Worm (Caenorhabditis elegans) whole organism, L4 larva: ENCODE data around the gene srsx-19.

Source experiments
- F10B5.3 ChIP-seq: sonication (generic microtip); optimal IDR thresholded peaks from 2 replicates; lab custom pipeline; 2016; ENCODE audit warnings: mild to moderate bottlenecking, missing genetic modification characterization, missing compliant biosample characterization
- F44E2.7 ChIP-seq: fragments of 200-800 bp; sonication (Bioruptor generic); IDR thresholded peaks from 2 replicates; pipeline ENCODE4 v2.1.2; 2022; ENCODE audit warnings: missing genetic modification characterization, missing compliant biosample characterization
- R02D3.7 ChIP-seq: fragments of 150-350 bp; sonication (generic microtip); optimal IDR thresholded peaks from 3 replicates; lab custom pipeline; 2014; ENCODE audit warnings: missing biosample characterization, missing genetic modification characterization
- Y48G9A.11 ChIP-seq: fragments of 200-800 bp; sonication (Bioruptor generic); IDR thresholded peaks from 2 replicates; pipeline ENCODE4 v1.3.6; 2022; ENCODE audit warnings: missing genetic modification reagents, missing genetic modification characterization, missing compliant biosample characterization
- aha-1 ChIP-seq: fragments of 150-350 bp; peaks from one replicate; lab custom pipeline; 2014; ENCODE audit warnings: missing biosample characterization, missing genetic modification characterization
- aly-2 ChIP-seq: sonication (generic microtip); optimal IDR thresholded peaks from 2 replicates; lab custom pipeline; 2018; ENCODE audit warnings: missing biosample characterization, missing genetic modification characterization
- arid-1 ChIP-seq: fragments of 200-800 bp; sonication (Bioruptor generic); conservative IDR thresholded peaks from 2 replicates; pipeline ENCODE4 v1.3.6; 2022; ENCODE audit warnings: missing genetic modification reagents, missing genetic modification characterization, missing compliant biosample characterization
- ceh-32 ChIP-seq: sonication (generic microtip); optimal IDR thresholded peaks from 2 replicates; lab custom pipeline; 2016; ENCODE audit warnings: mild to moderate bottlenecking, missing genetic modification characterization, missing compliant biosample characterization; ENCODE audit not compliant: poor library complexity
- cey-2 ChIP-seq: sonication (generic microtip); optimal IDR thresholded peaks from 3 replicates; lab custom pipeline; 2017; ENCODE audit warnings: missing genetic modification characterization, mild to moderate bottlenecking, missing compliant biosample characterization, antibody characterized with exemption, borderline replicate concordance; ENCODE audit not compliant: insufficient read depth
- daf-12 ChIP-seq: fragments of 150-350 bp; optimal IDR thresholded peaks from 2 replicates; lab custom pipeline; 2014; ENCODE audit warnings: missing biosample characterization, missing genetic modification reagents, missing genetic modification characterization
- daf-19 ChIP-seq: fragments of 200-800 bp; sonication (Bioruptor generic); conservative IDR thresholded peaks from 2 replicates; pipeline ENCODE4 v1.3.6; 2022; ENCODE audit warnings: missing genetic modification characterization, missing compliant biosample characterization
- fos-1 ChIP-seq: fragments of 150-350 bp; optimal IDR thresholded peaks from 2 replicates; lab custom pipeline; 2014; ENCODE audit warnings: missing biosample characterization, missing genetic modification characterization
- hlh-30 ChIP-seq: sonication (generic microtip); optimal IDR thresholded peaks from 2 replicates; lab custom pipeline; 2017; ENCODE audit warnings: antibody characterized with exemption, mild to moderate bottlenecking, missing genetic modification characterization, missing compliant biosample characterization; ENCODE audit not compliant: insufficient read depth
- jun-1 ChIP-seq: fragments of 150-350 bp; optimal IDR thresholded peaks from 2 replicates; lab custom pipeline; 2014; ENCODE audit warnings: missing biosample characterization, missing genetic modification reagents, missing genetic modification characterization
- lin-1 ChIP-seq: fragments of 200-800 bp; sonication (Bioruptor generic); IDR thresholded peaks from 2 replicates; pipeline ENCODE4 v1.3.6; 2022; ENCODE audit warnings: missing genetic modification reagents, missing genetic modification characterization, missing compliant biosample characterization
- lin-38 ChIP-seq: fragments of 200-800 bp; sonication (Bioruptor generic); IDR thresholded peaks from 2 replicates; pipeline ENCODE4 v1.3.6; 2022; ENCODE audit warnings: missing genetic modification reagents, missing genetic modification characterization, missing compliant biosample characterization
- lin-39 ChIP-seq: fragments of 150-350 bp; optimal IDR thresholded peaks from 2 replicates; lab custom pipeline; 2014; ENCODE audit warnings: missing biosample characterization, missing genetic modification reagents, missing genetic modification characterization
- madf-9 ChIP-seq: fragments of 200-800 bp; sonication (Bioruptor generic); conservative IDR thresholded peaks from 2 replicates; pipeline ENCODE4 v1.3.6; 2022; ENCODE audit warnings: missing genetic modification reagents, missing genetic modification characterization, missing compliant biosample characterization
- mdl-1 ChIP-seq, 2 experiments: fragments of 150-350 bp in 1 of 2; sonication (generic microtip) in 1 of 2; optimal IDR thresholded peaks; 2 replicates each; lab custom pipeline; 2014 to 2017; ENCODE audit warnings: missing biosample characterization in 2 of 2, missing genetic modification characterization in 2 of 2
- mes-2 ChIP-seq: sonication (generic microtip); optimal IDR thresholded peaks from 2 replicates; lab custom pipeline; 2016; ENCODE audit warnings: missing genotype, mild to moderate bottlenecking, missing genetic modification characterization, missing compliant biosample characterization; ENCODE audit not compliant: poor library complexity, severe bottlenecking
- mxl-2 ChIP-seq: fragments of 200-800 bp; sonication (Bioruptor generic); conservative IDR thresholded peaks from 2 replicates; pipeline ENCODE4 v1.3.6; 2022; ENCODE audit warnings: missing genetic modification reagents, missing genetic modification characterization, missing compliant biosample characterization
- nhr-10 ChIP-seq: fragments of 150-350 bp; optimal IDR thresholded peaks from 2 replicates; lab custom pipeline; 2014; ENCODE audit warnings: missing biosample characterization, missing genetic modification characterization
- nhr-25 ChIP-seq: sonication (generic microtip); optimal IDR thresholded peaks from 2 replicates; lab custom pipeline; 2017; ENCODE audit warnings: missing genetic modification characterization, mild to moderate bottlenecking, missing compliant biosample characterization, antibody characterized with exemption, moderate library complexity, borderline replicate concordance; ENCODE audit not compliant: insufficient read depth
- nhr-28 ChIP-seq: fragments of 150-350 bp; optimal IDR thresholded peaks from 2 replicates; lab custom pipeline; 2014; ENCODE audit warnings: missing biosample characterization, missing genetic modification characterization
- nhr-42 ChIP-seq: fragments of 200-800 bp; sonication (Bioruptor generic); IDR thresholded peaks from 2 replicates; pipeline ENCODE4 v1.3.6; 2022; ENCODE audit warnings: missing genetic modification characterization, missing compliant biosample characterization
- nhr-6 ChIP-seq: fragments of 150-350 bp; optimal IDR thresholded peaks from 2 replicates; lab custom pipeline; 2014; ENCODE audit warnings: missing biosample characterization, missing genetic modification characterization
- nhr-77 ChIP-seq: fragments of 150-350 bp; optimal IDR thresholded peaks from 2 replicates; lab custom pipeline; 2014; ENCODE audit warnings: missing biosample characterization, missing genetic modification characterization
- pha-4 ChIP-seq, 2 experiments: fragments of 150-350 bp in 1 of 2; fragments of 200-800 bp in 1 of 2; sonication (Bioruptor generic) in 1 of 2; IDR thresholded peaks in 1 of 2; optimal IDR thresholded peaks in 1 of 2; 2 replicates each; pipeline versions ENCODE4 v1.3.6 to Lab custom; 2014 to 2022; ENCODE audit warnings: missing genetic modification characterization in 2 of 2, missing genetic modification reagents in 2 of 2, missing biosample characterization in 1 of 2, missing compliant biosample characterization in 1 of 2
- rbr-2 ChIP-seq: sonication (generic microtip); optimal IDR thresholded peaks from 2 replicates; lab custom pipeline; 2016; ENCODE audit warnings: missing genotype, missing genetic modification characterization, missing compliant biosample characterization
- saeg-2 ChIP-seq: fragments of 200-800 bp; sonication (Bioruptor generic); IDR thresholded peaks from 2 replicates; pipeline ENCODE4 v1.3.6; 2022; ENCODE audit warnings: missing genetic modification reagents, missing genetic modification characterization, missing compliant biosample characterization
- sdz-12 ChIP-seq: fragments of 200-800 bp; sonication (Bioruptor generic); optimal IDR thresholded peaks from 2 replicates; lab custom pipeline; 2018; ENCODE audit warnings: mild to moderate bottlenecking, missing genetic modification characterization, missing compliant biosample characterization
- skn-1 ChIP-seq: fragments of 150-350 bp; optimal IDR thresholded peaks from 2 replicates; lab custom pipeline; 2014; ENCODE audit warnings: missing biosample characterization, missing genetic modification characterization
- unc-62 ChIP-seq, 3 experiments: fragments of 150-350 bp in 1 of 3; sonication (generic microtip); optimal IDR thresholded peaks in 2 of 3; peaks in 1 of 3; 1 replicate in 1 of 3; 2 replicates in 2 of 3; lab custom pipeline; 2014 to 2017; ENCODE audit warnings: missing biosample characterization in 3 of 3, missing genetic modification characterization in 3 of 3, missing genetic modification reagents in 3 of 3, missing genotype in 1 of 3
- vab-7 ChIP-seq: fragments of 200-800 bp; sonication (Bioruptor generic); IDR thresholded peaks from 2 replicates; pipeline ENCODE4 v1.3.6; 2022; ENCODE audit warnings: missing genetic modification reagents, missing genetic modification characterization, missing compliant biosample characterization
- zag-1 ChIP-seq: fragments of 150-350 bp; optimal IDR thresholded peaks from 2 replicates; lab custom pipeline; 2014; ENCODE audit warnings: missing biosample characterization, missing genetic modification characterization
- zfp-3 ChIP-seq: fragments of 200-800 bp; sonication (Bioruptor generic); conservative IDR thresholded peaks from 2 replicates; pipeline ENCODE4 v1.3.6; 2022; ENCODE audit warnings: missing genetic modification reagents, missing genetic modification characterization, missing compliant biosample characterization
- zip-11 ChIP-seq: fragments of 200-800 bp; sonication (Bioruptor generic); IDR thresholded peaks from 2 replicates; pipeline ENCODE4 v1.3.6; 2022; ENCODE audit warnings: missing genetic modification characterization, missing compliant biosample characterization
- ztf-11 ChIP-seq: fragments of 150-350 bp; optimal IDR thresholded peaks from 2 replicates; lab custom pipeline; 2014; ENCODE audit warnings: missing biosample characterization, missing genetic modification characterization

Gene srsx-19

ce11 chrV:13926398-13926797, 38.9 kb downstream of the srsx-19 start, which contains the start of gene srxa-12:
Gene srxa-12, plus strand, starts transcription at chrV:13926698.
- TF ChIP-seq daf-12 = no peak
- TF ChIP-seq nhr-10 (tag; lab: Kevin White, UChicago) = no peak
- no peak for TF ChIP-seq daf-19 (GFP tag; lab: Robert Waterston, UW)
- TF ChIP-seq zfp-3 (GFP tag; lab: Robert Waterston, UW) = no peak
- TF ChIP-seq mdl-1 (tag; optimal IDR thresholded peaks at IDR 0.05; lab: Kevin White, UChicago) = no peak
- no peak for TF ChIP-seq nhr-6
- no peak for TF ChIP-seq pha-4 (GFP tag; IDR thresholded peaks at IDR 0.05; lab: Robert Waterston, UW)
- TF ChIP-seq pha-4 (tag; optimal IDR thresholded peaks at IDR 0.05; lab: Kevin White, UChicago) = no peak
- no peak for TF ChIP-seq sdz-12 (GFP tag; lab: Kevin White, UChicago)
- no peak for TF ChIP-seq mxl-2 (GFP tag; lab: Robert Waterston, UW)

ce11 chrV:13929503-13929902, 42.0 kb downstream of the srsx-19 start, which contains the start of gene srxa-13:
Gene srxa-13, plus strand, starts transcription at chrV:13929803.
- TF ChIP-seq nhr-25 (tag; lab: Kevin White, UChicago) = no peak
- TF ChIP-seq lin-38 (GFP tag; lab: Robert Waterston, UW) = no peak
- no peak for TF ChIP-seq F44E2.7
- no peak for TF ChIP-seq mes-2 (tag; lab: Kevin White, UChicago)
- no peak for TF ChIP-seq F10B5.3
- no peak for TF ChIP-seq cey-2
- no peak for TF ChIP-seq lin-39 (tag; lab: Kevin White, UChicago)
- TF ChIP-seq zip-11 (GFP tag; lab: Robert Waterston, UW) = no peak
- no peak for TF ChIP-seq madf-9 (GFP tag; lab: Robert Waterston, UW)
- TF ChIP-seq ztf-11 (tag; lab: Kevin White, UChicago) = no peak
- no peak for TF ChIP-seq aly-2
- no peak for TF ChIP-seq nhr-77 (tag; lab: Kevin White, UChicago)
- no peak for TF ChIP-seq saeg-2
- TF ChIP-seq R02D3.7 (tag; lab: Kevin White, UChicago) = no peak

ce11 chrV:13931225-13931624, 43.8 kb downstream of the srsx-19 start, which contains the start of gene C06B3.16:
Gene C06B3.16, plus strand, starts transcription at chrV:13931525.
- TF ChIP-seq saeg-2 = no peak
- TF ChIP-seq Y48G9A.11 = no peak
- TF ChIP-seq fos-1 = no peak
- TF ChIP-seq vab-7 = no peak
- no peak for TF ChIP-seq arid-1 (GFP tag; lab: Robert Waterston, UW)
- peak; percentile 18 for TF ChIP-seq aha-1 (tag; lab: Kevin White, UChicago)
- TF ChIP-seq mdl-1 (tag; optimal IDR thresholded peaks at IDR 0.05; lab: Kevin White, UChicago) = no peak
- TF ChIP-seq nhr-28 (tag; lab: Kevin White, UChicago) = no peak

ce11 chrV:13931952-13932351, 44.5 kb downstream of the srsx-19 start:
- TF ChIP-seq lin-1 (GFP tag; lab: Robert Waterston, UW) = no peak
- peak in 1 of 2 experiments; percentile 34 for TF ChIP-seq unc-62 (GFP tag; optimal IDR thresholded peaks at IDR 0.05 in 1 of 2; lab: Kevin White, UChicago)
- no peak for TF ChIP-seq unc-62 (tag; optimal IDR thresholded peaks at IDR 0.05; lab: Kevin White, UChicago)
- peak; percentile 94 for TF ChIP-seq aha-1 (tag; lab: Kevin White, UChicago)

DNA sequence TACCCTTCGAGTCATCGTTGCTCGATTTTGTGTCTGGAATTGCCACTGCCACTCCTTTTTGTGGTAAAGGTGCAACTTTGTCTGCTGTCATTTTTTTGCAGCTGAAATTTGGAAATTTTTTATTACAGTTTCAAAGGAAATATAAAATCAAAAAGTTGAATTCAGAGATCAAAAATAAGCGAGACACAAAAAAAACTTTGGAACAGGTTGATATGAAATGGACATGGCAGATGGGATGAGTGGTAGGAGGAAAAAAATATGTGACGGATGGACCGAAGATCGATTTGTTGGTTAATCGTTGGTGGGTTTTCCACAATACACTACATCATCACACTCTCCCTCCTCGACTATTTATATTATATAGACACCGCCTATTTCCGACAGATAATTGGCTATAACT, 47.1 kb downstream of the srsx-19 start, which contains the start of gene R10D12.1:
Gene R10D12.1, minus strand, starts transcription at position 101 of the 400 bp plus-strand sequence.
- TF ChIP-seq nhr-42 (GFP tag; lab: Robert Waterston, UW) (no peak), zag-1 (no peak), rbr-2 (no peak), nhr-28 (tag; lab: Kevin White, UChicago) (peak; percentile 19), skn-1 (tag; lab: Kevin White, UChicago) (no peak), nhr-77 (tag; lab: Kevin White, UChicago) (no peak), ceh-32 (tag; lab: Kevin White, UChicago) (no peak), jun-1 (tag; lab: Kevin White, UChicago) (no peak), nhr-6 (no peak), hlh-30 (tag; lab: Kevin White, UChicago) (peak; percentile 7)
